Worm (Caenorhabditis elegans): ENCODE measurements around the gene nlp-7.

DNA sequence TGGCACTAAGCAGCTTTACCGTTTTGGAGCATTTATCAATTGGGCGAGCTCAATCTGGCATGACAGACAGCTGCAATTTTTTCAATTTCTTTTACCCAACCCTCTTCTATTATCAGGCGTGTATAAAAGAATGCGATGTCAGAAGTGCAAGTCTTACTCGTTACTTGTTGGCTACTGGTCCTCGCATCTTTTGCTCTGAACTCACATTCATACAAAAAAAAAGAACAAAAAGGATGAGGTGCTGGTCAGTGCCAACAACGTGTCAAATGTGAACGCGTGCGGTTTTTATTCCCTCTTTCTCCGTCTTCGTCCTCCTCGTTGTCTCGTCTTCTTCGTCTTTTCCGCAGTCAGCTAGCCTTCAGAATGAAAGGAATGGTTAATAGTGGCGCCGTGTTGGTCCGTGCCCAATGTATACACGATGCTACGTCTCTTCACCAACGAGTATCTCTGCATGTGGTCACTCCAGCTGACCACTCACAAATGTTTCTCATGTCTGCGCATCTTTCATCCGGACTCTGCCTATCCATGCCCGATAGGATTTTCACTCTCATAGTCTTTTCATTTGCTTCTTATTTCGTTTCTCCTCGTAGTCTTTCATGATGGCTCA lies 27.1 kb upstream of the nlp-7 start:
- TF ChIP-seq nhr-12 (tag; optimal IDR thresholded peaks at IDR 0.05) (no peak), egl-27 (tag; optimal IDR thresholded peaks at IDR 0.05) (no peak), unc-39 (tag; optimal IDR thresholded peaks at IDR 0.05) (no peak), ama-1 (optimal IDR thresholded peaks at IDR 0.05) (no peak), R02D3.7 (tag; optimal IDR thresholded peaks at IDR 0.05) (no peak), elt-3 (tag; optimal IDR thresholded peaks at IDR 0.05) (no peak), lin-13 (GFP tag; optimal IDR thresholded peaks at IDR 0.05) (no peak), ztf-11 (tag; optimal IDR thresholded peaks at IDR 0.05) (no peak), Y55F3AM.14 (GFP tag; optimal IDR thresholded peaks at IDR 0.05) (no peak), fos-1 (tag; optimal IDR thresholded peaks at IDR 0.05) (no peak), sem-4 (tag; optimal IDR thresholded peaks at IDR 0.05) (peak; percentile 3), blmp-1 (tag; optimal IDR thresholded peaks at IDR 0.05; ENCODE audit: insufficient read depth) (no peak)
